Fruit fly (Drosophila melanogaster): Measurements from ENCODE around the gene CG31693.

dm6 chr2L:22054202-22054601 lies 39.2 kb downstream of the CG31693 start, which contains the start of gene CG34173:
- TF ChIP-seq CG8301 (tag; optimal IDR thresholded peaks at IDR 0.05): no peak
- no peak for TF ChIP-seq Snoo (tag; optimal IDR thresholded peaks at IDR 0.05)
- TF ChIP-seq CG14655 (GFP tag; optimal IDR thresholded peaks at IDR 0.05): no peak
- no peak for TF ChIP-seq CG13204 (GFP tag; optimal IDR thresholded peaks at IDR 0.05)
- no peak for TF ChIP-seq CG32121 (GFP tag; IDR thresholded peaks at IDR 0.05)
- no peak for TF ChIP-seq fd96Ca (GFP tag; IDR thresholded peaks at IDR 0.05)
- no peak for TF ChIP-seq D1 (tag; optimal IDR thresholded peaks at IDR 0.05)
- TF ChIP-seq rn (GFP tag; IDR thresholded peaks at IDR 0.05): no peak
- TF ChIP-seq CG4496 (GFP tag; IDR thresholded peaks at IDR 0.05): no peak
- no peak for TF ChIP-seq Ets98B (GFP tag; IDR thresholded peaks at IDR 0.05)
- TF ChIP-seq CG15710 (tag; optimal IDR thresholded peaks at IDR 0.05): no peak
- TF ChIP-seq Pif1A (GFP tag; optimal IDR thresholded peaks at IDR 0.05): no peak

Data from whole organism, pupa.